Worm (Caenorhabditis elegans) whole organism, L3 larva: ENCODE data around the gene srw-51.

ENCODE experiments used
- fkh-10 ChIP-seq: sonication (generic microtip); optimal IDR thresholded peaks from 2 replicates; lab custom pipeline; 2017; ENCODE audit warnings: missing biosample characterization, missing genetic modification reagents, missing genetic modification characterization
- nhr-76 ChIP-seq: fragments of 150-350 bp; sonication (generic microtip); optimal IDR thresholded peaks from 5 replicates; lab custom pipeline; 2014; ENCODE audit warnings: missing biosample characterization, missing genetic modification characterization

- TF ChIP-seq nhr-76 (tag; lab: Kevin White, UChicago) (no peak), fkh-10 (GFP tag; lab: Kevin White, UChicago) (no peak)
Measured at ce11 chrV:17167457-17167856, 3.3 kb downstream of the srw-51 start, which contains the start of gene srz-66.
